Worm (Caenorhabditis elegans) whole organism, L4/young adult: ENCODE results near the gene F49F1.2.

Source experiments
- W03F9.2 ChIP-seq: fragments of 150-350 bp; optimal IDR thresholded peaks from 2 replicates; lab custom pipeline; 2014; ENCODE audit warnings: missing biosample characterization, missing genetic modification characterization
- dao-5 ChIP-seq: sonication (generic microtip); optimal IDR thresholded peaks from 2 replicates; lab custom pipeline; 2016; ENCODE audit warnings: missing genotype, missing genetic modification characterization, moderate library complexity, missing compliant biosample characterization
- him-1 ChIP-seq: sonication (generic microtip); optimal IDR thresholded peaks from 2 replicates; lab custom pipeline; 2016; ENCODE audit warnings: missing genotype, missing genetic modification reagents, missing genetic modification characterization, missing compliant biosample characterization

DNA sequence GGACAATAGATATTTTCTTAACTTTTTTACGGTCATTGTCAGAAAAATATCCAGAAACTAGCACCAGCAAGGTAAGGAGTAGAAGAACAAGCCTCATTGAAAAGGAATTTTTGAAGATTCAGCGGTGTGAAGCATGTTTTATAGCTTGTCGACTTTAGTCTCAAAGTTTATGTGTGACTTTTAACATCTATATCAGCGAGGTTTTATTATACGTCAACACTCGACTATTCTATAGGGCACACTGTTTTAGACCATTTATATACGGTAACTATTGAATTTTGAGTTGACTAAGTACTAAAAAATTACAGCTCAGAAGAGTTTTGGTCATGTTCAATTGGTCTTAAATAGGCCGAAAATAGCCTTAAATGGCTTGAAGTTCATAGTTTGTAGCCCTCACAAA is 25.6 kb downstream of the F49F1.2 start, which contains the start of gene F49F1.11:
- no peak for TF ChIP-seq him-1 (tag; lab: Kevin White, UChicago)
- no peak for TF ChIP-seq W03F9.2 (tag; lab: Kevin White, UChicago)
- no peak for TF ChIP-seq dao-5 (tag; lab: Kevin White, UChicago)
